Fruit fly (Drosophila melanogaster) whole organism, wandering third instar larva: Measurements from ENCODE around the gene Pp2A-29B.

Source experiments
- Dfd ChIP-seq: fragments of >200 bp; optimal IDR thresholded peaks from 2 replicates; lab custom pipeline; 2017; ENCODE audit warnings: missing biosample characterization, missing genetic modification characterization
- Myc ChIP-seq: fragments of >200 bp; optimal IDR thresholded peaks from 2 replicates; lab custom pipeline; 2017
- N ChIP-seq: fragments of >200 bp; optimal IDR thresholded peaks from 2 replicates; lab custom pipeline; 2018; ENCODE audit warnings: missing biosample characterization, missing external identifiers, missing genetic modification characterization
- OdsH ChIP-seq: fragments of 200-800 bp; sonication (Bioruptor generic); optimal IDR thresholded peaks from 2 replicates; lab custom pipeline; 2016; ENCODE audit warnings: missing biosample characterization, mild to moderate bottlenecking, missing genetic modification characterization
- Rel ChIP-seq, 2 experiments: fragments of 200-800 bp; sonication (Bioruptor generic) in 1 of 2; optimal IDR thresholded peaks; 2 replicates in 1 of 2; 3 replicates in 1 of 2; lab custom pipeline; 2016 to 2019; ENCODE audit warnings: mild to moderate bottlenecking in 2 of 2, missing biosample characterization in 2 of 2, missing genetic modification characterization in 2 of 2, moderate library complexity in 1 of 2
- brk ChIP-seq: fragments of 200-800 bp; sonication (Bioruptor generic); optimal IDR thresholded peaks from 2 replicates; lab custom pipeline; 2016; ENCODE audit warnings: missing biosample characterization, mild to moderate bottlenecking, missing genetic modification characterization
- h ChIP-seq: fragments of 200-800 bp; sonication (Bioruptor generic); optimal IDR thresholded peaks from 3 replicates; lab custom pipeline; 2016; ENCODE audit warnings: missing biosample characterization, mild to moderate bottlenecking, missing genetic modification characterization
- pan ChIP-seq: fragments of >200 bp; optimal IDR thresholded peaks from 2 replicates; lab custom pipeline; 2017
- psq ChIP-seq: fragments of 200-800 bp; sonication (Bioruptor generic); optimal IDR thresholded peaks from 3 replicates; lab custom pipeline; 2017; ENCODE audit warnings: missing biosample characterization, mild to moderate bottlenecking, missing genetic modification characterization, moderate library complexity
- woc ChIP-seq: sonication (Bioruptor generic); optimal IDR thresholded peaks from 2 replicates; lab custom pipeline; 2016; ENCODE audit warnings: missing biosample characterization, mild to moderate bottlenecking, missing genetic modification characterization

DNA sequence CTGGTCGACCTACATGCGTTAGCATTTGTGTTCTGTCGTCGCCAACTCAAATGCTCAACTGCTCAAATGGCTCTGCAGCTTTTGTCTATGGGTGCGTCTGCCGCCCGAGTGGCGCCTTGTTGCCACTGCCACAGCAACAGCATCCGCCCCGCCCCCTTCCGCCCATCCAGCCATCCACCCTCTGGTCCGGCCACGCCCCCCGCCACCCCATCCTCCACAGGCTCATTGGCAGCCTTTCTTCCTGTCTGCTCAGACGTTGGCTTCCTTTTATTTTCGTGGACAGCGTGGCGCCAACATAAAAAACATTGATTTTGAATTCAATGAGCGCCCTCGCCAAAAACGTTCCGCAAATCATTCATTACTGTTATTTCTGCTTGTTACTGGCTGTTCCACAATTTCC, 32.2 kb upstream of the Pp2A-29B start:
- TF ChIP-seq Rel (GFP tag; optimal IDR thresholded peaks at IDR 0.05; lab: Kevin White, UChicago) (no peak), Rel (tag; optimal IDR thresholded peaks at IDR 0.05; lab: Kevin White, UChicago) (no peak), N (no peak), brk (no peak), Myc (lab: Kevin White, UChicago) (no peak), OdsH (GFP tag; lab: Kevin White, UChicago) (no peak), pan (lab: Kevin White, UChicago) (no peak), Dfd (GFP tag; lab: Kevin White, UChicago) (peak; percentile 97), psq (GFP tag; lab: Kevin White, UChicago) (no peak), woc (GFP tag; lab: Kevin White, UChicago) (no peak), h (GFP tag; lab: Kevin White, UChicago) (no peak)
